Worm (Caenorhabditis elegans) whole organism, young adult: ENCODE data around the gene ceeh-1.

ENCODE experiments used
- B0035.1 ChIP-seq: sonication (generic microtip); optimal IDR thresholded peaks from 2 replicates; lab custom pipeline; 2016; ENCODE audit warnings: missing genetic modification characterization, mild to moderate bottlenecking, missing compliant biosample characterization, missing genotype, missing genetic modification reagents
- D2030.7 ChIP-seq: fragments of 200-800 bp; sonication (Bioruptor generic); IDR thresholded peaks from 2 replicates; pipeline ENCODE4 v1.3.6; 2022; ENCODE audit warnings: missing genetic modification reagents, missing genetic modification characterization, missing compliant biosample characterization
- F23B12.7 ChIP-seq: sonication (generic microtip); optimal IDR thresholded peaks from 2 replicates; lab custom pipeline; 2017; ENCODE audit warnings: missing genetic modification characterization, mild to moderate bottlenecking, missing compliant biosample characterization, antibody characterized with exemption, moderate library complexity; ENCODE audit not compliant: insufficient read depth
- F33H1.4 ChIP-seq: fragments of 200-800 bp; sonication (Bioruptor generic); IDR thresholded peaks from 2 replicates; pipeline ENCODE4 v1.3.6; 2022; ENCODE audit warnings: missing genetic modification reagents, missing genetic modification characterization, missing compliant biosample characterization
- F49E8.2 ChIP-seq: sonication (generic microtip); optimal IDR thresholded peaks from 3 replicates; lab custom pipeline; 2017; ENCODE audit warnings: missing genetic modification characterization, mild to moderate bottlenecking, missing compliant biosample characterization, antibody characterized with exemption, moderate library complexity; ENCODE audit not compliant: insufficient read depth
- T26A5.8 ChIP-seq: sonication (generic microtip); optimal IDR thresholded peaks from 2 replicates; lab custom pipeline; 2016; ENCODE audit warnings: missing genetic modification characterization, missing compliant biosample characterization
- Y53G8AR.9 ChIP-seq: fragments of 200-800 bp; sonication (Bioruptor generic); conservative IDR thresholded peaks from 2 replicates; pipeline ENCODE4 v1.3.6; 2022; ENCODE audit warnings: missing genetic modification reagents, missing genetic modification characterization, missing compliant biosample characterization
- Y67H2A.10 ChIP-seq: fragments of 200-800 bp; sonication (Bioruptor generic); conservative IDR thresholded peaks from 2 replicates; pipeline ENCODE4 v1.3.6; 2022; ENCODE audit warnings: missing genetic modification reagents, missing genetic modification characterization, missing compliant biosample characterization
- ZK185.1 ChIP-seq: sonication (generic microtip); optimal IDR thresholded peaks from 2 replicates; lab custom pipeline; 2016; ENCODE audit warnings: mild to moderate bottlenecking, missing genetic modification characterization, missing compliant biosample characterization; ENCODE audit not compliant: poor library complexity, severe bottlenecking
- akir-1 ChIP-seq: fragments of 200-800 bp; sonication (Bioruptor generic); optimal IDR thresholded peaks from 2 replicates; lab custom pipeline; 2018; ENCODE audit warnings: mild to moderate bottlenecking, missing genetic modification characterization, moderate library complexity, missing compliant biosample characterization
- attf-5 ChIP-seq: fragments of 200-800 bp; sonication (Bioruptor generic); optimal IDR thresholded peaks from 2 replicates; lab custom pipeline; 2018; ENCODE audit warnings: mild to moderate bottlenecking, missing genetic modification characterization, missing compliant biosample characterization
- ccch-3 ChIP-seq: fragments of 200-800 bp; sonication (Bioruptor generic); optimal IDR thresholded peaks from 2 replicates; lab custom pipeline; 2018; ENCODE audit warnings: mild to moderate bottlenecking, missing genetic modification characterization, missing compliant biosample characterization
- cebp-1 ChIP-seq, 2 experiments: fragments of 200-800 bp in 1 of 2; sonication (Bioruptor generic) in 1 of 2; sonication (generic microtip) in 1 of 2; IDR thresholded peaks in 1 of 2; optimal IDR thresholded peaks in 1 of 2; 2 replicates each; pipeline versions ENCODE4 v1.3.6 to Lab custom; 2017 to 2022; ENCODE audit warnings: missing compliant biosample characterization in 2 of 2, missing genetic modification characterization in 2 of 2, mild to moderate bottlenecking in 1 of 2, missing genetic modification reagents in 1 of 2, moderate library complexity in 1 of 2
- ceh-100 ChIP-seq: fragments of 200-800 bp; sonication (Bioruptor generic); IDR thresholded peaks from 2 replicates; pipeline ENCODE4 v1.3.6; 2022; ENCODE audit warnings: missing genetic modification reagents, missing genetic modification characterization, missing compliant biosample characterization
- ceh-27 ChIP-seq: fragments of 200-800 bp; sonication (Bioruptor generic); optimal IDR thresholded peaks from 2 replicates; lab custom pipeline; 2018; ENCODE audit warnings: mild to moderate bottlenecking, missing genetic modification characterization, moderate library complexity, missing compliant biosample characterization
- ceh-40 ChIP-seq: fragments of 200-800 bp; sonication (Bioruptor generic); IDR thresholded peaks from 2 replicates; pipeline ENCODE4 v1.3.6; 2022; ENCODE audit warnings: missing genetic modification characterization, missing compliant biosample characterization
- dpl-1 ChIP-seq: fragments of 150-350 bp; optimal IDR thresholded peaks from 2 replicates; lab custom pipeline; 2014; ENCODE audit warnings: missing biosample characterization, missing genetic modification reagents, missing genetic modification characterization
- egl-44 ChIP-seq: fragments of 200-800 bp; sonication (Bioruptor generic); IDR thresholded peaks from 2 replicates; pipeline ENCODE4 v1.3.6; 2022; ENCODE audit warnings: missing genetic modification reagents, missing genetic modification characterization, missing compliant biosample characterization
- egrh-3 ChIP-seq: fragments of 200-800 bp; sonication (Bioruptor generic); IDR thresholded peaks from 2 replicates; pipeline ENCODE4 v1.3.6; 2022; ENCODE audit warnings: missing genetic modification reagents, missing genetic modification characterization, missing compliant biosample characterization
- ekl-4 ChIP-seq: fragments of 200-800 bp; sonication (Bioruptor generic); IDR thresholded peaks from 2 replicates; pipeline ENCODE4 v1.3.6; 2022; ENCODE audit warnings: missing genetic modification reagents, missing genetic modification characterization, missing compliant biosample characterization
- fkh-3 ChIP-seq: sonication (generic microtip); optimal IDR thresholded peaks from 2 replicates; lab custom pipeline; 2016; ENCODE audit warnings: mild to moderate bottlenecking, missing genetic modification characterization, missing compliant biosample characterization
- gei-17 ChIP-seq: fragments of 200-800 bp; sonication (Bioruptor generic); optimal IDR thresholded peaks from 2 replicates; lab custom pipeline; 2018; ENCODE audit warnings: mild to moderate bottlenecking, missing genetic modification characterization, missing compliant biosample characterization
- him-1 ChIP-seq: sonication (generic microtip); optimal IDR thresholded peaks from 2 replicates; lab custom pipeline; 2016; ENCODE audit warnings: missing genotype, missing genetic modification reagents, missing genetic modification characterization, missing compliant biosample characterization
- hlh-12 ChIP-seq: sonication (generic microtip); optimal IDR thresholded peaks from 2 replicates; lab custom pipeline; 2016; ENCODE audit warnings: missing genetic modification characterization, missing compliant biosample characterization
- hrde-1 ChIP-seq: sonication (generic microtip); optimal IDR thresholded peaks from 2 replicates; lab custom pipeline; 2016; ENCODE audit warnings: missing genetic modification characterization, mild to moderate bottlenecking, missing compliant biosample characterization, moderate library complexity, missing genotype, missing genetic modification reagents, borderline replicate concordance
- let-607 ChIP-seq, 2 experiments: fragments of 200-800 bp in 1 of 2; sonication (Bioruptor generic) in 1 of 2; sonication (generic microtip) in 1 of 2; optimal IDR thresholded peaks; 2 replicates each; lab custom pipeline; 2016 to 2018; ENCODE audit warnings: mild to moderate bottlenecking in 2 of 2, missing compliant biosample characterization in 2 of 2, missing genetic modification characterization in 2 of 2, moderate library complexity in 2 of 2, missing genotype in 1 of 2
- lin-40 ChIP-seq: sonication (generic microtip); optimal IDR thresholded peaks from 2 replicates; lab custom pipeline; 2016; ENCODE audit warnings: missing genetic modification characterization, mild to moderate bottlenecking, missing compliant biosample characterization, missing genotype, missing genetic modification reagents
- lsy-27 ChIP-seq: sonication (generic microtip); optimal IDR thresholded peaks from 2 replicates; lab custom pipeline; 2017; ENCODE audit warnings: missing genetic modification characterization, mild to moderate bottlenecking, missing compliant biosample characterization, antibody characterized with exemption, missing genotype, borderline replicate concordance; ENCODE audit not compliant: insufficient read depth
- madf-10 ChIP-seq: sonication (generic microtip); optimal IDR thresholded peaks from 2 replicates; lab custom pipeline; 2016; ENCODE audit warnings: mild to moderate bottlenecking, missing genetic modification characterization, missing compliant biosample characterization
- madf-3 ChIP-seq: fragments of 200-800 bp; sonication (Bioruptor generic); IDR thresholded peaks from 2 replicates; pipeline ENCODE4 v1.3.6; 2022; ENCODE audit warnings: missing genetic modification reagents, missing genetic modification characterization, missing compliant biosample characterization
- madf-6 ChIP-seq: fragments of 200-800 bp; sonication (Bioruptor generic); IDR thresholded peaks from 2 replicates; pipeline ENCODE4 v1.3.6; 2022; ENCODE audit warnings: missing genetic modification reagents, missing genetic modification characterization, missing compliant biosample characterization
- mcd-1 ChIP-seq: fragments of 200-800 bp; sonication (Bioruptor generic); IDR thresholded peaks from 2 replicates; pipeline ENCODE4 v1.3.6; 2022; ENCODE audit warnings: missing genetic modification reagents, missing genetic modification characterization, missing compliant biosample characterization
- nfya-1 ChIP-seq: sonication (generic microtip); optimal IDR thresholded peaks from 2 replicates; lab custom pipeline; 2017; ENCODE audit warnings: antibody characterized with exemption, missing compliant biosample characterization, missing genetic modification characterization, borderline replicate concordance; ENCODE audit not compliant: insufficient read depth
- nhr-80 ChIP-seq: sonication (generic microtip); optimal IDR thresholded peaks from 2 replicates; lab custom pipeline; 2016; ENCODE audit warnings: missing genetic modification characterization, missing compliant biosample characterization
- pbrm-1 ChIP-seq: fragments of 200-800 bp; sonication (Bioruptor generic); IDR thresholded peaks from 2 replicates; pipeline ENCODE4 v1.3.6; 2022; ENCODE audit warnings: missing genetic modification reagents, missing genetic modification characterization, missing compliant biosample characterization
- pha-4 ChIP-seq: fragments of 150-350 bp; sonication (generic microtip); optimal IDR thresholded peaks from 2 replicates; lab custom pipeline; 2014; ENCODE audit warnings: missing biosample characterization, missing genetic modification reagents, missing genetic modification characterization
- rcor-1 ChIP-seq: fragments of 200-800 bp; sonication (Bioruptor generic); IDR thresholded peaks from 2 replicates; pipeline ENCODE4 v1.3.6; 2022; ENCODE audit warnings: missing genetic modification reagents, missing genetic modification characterization, missing compliant biosample characterization
- repo-1 ChIP-seq: sonication (generic microtip); optimal IDR thresholded peaks from 2 replicates; lab custom pipeline; 2017; ENCODE audit warnings: mild to moderate bottlenecking, missing genetic modification characterization, missing compliant biosample characterization
- sdz-38 ChIP-seq: sonication (generic microtip); optimal IDR thresholded peaks from 2 replicates; lab custom pipeline; 2016; ENCODE audit warnings: missing genotype, missing genetic modification characterization, missing compliant biosample characterization
- snpc-3.4 ChIP-seq: sonication (generic microtip); optimal IDR thresholded peaks from 2 replicates; lab custom pipeline; 2017; ENCODE audit warnings: missing genetic modification characterization, mild to moderate bottlenecking, missing compliant biosample characterization, antibody characterized with exemption, moderate library complexity, missing genotype, missing genetic modification reagents
- unc-130 ChIP-seq: sonication (generic microtip); optimal IDR thresholded peaks from 2 replicates; lab custom pipeline; 2016; ENCODE audit warnings: missing genetic modification reagents, missing genetic modification characterization, missing compliant biosample characterization
- xnd-1 ChIP-seq: sonication (generic microtip); optimal IDR thresholded peaks from 2 replicates; lab custom pipeline; 2016; ENCODE audit warnings: missing genotype, missing genetic modification reagents, missing genetic modification characterization, missing compliant biosample characterization
- zfh-2 ChIP-seq: fragments of 200-800 bp; sonication (Bioruptor generic); conservative IDR thresholded peaks from 2 replicates; pipeline ENCODE4 v1.3.6; 2022; ENCODE audit warnings: missing genetic modification reagents, missing genetic modification characterization, missing compliant biosample characterization
- zim-3 ChIP-seq: sonication (generic microtip); optimal IDR thresholded peaks from 2 replicates; lab custom pipeline; 2017; ENCODE audit warnings: mild to moderate bottlenecking, missing genetic modification characterization, moderate library complexity, missing compliant biosample characterization
- ztf-18 ChIP-seq: sonication (generic microtip); optimal IDR thresholded peaks from 2 replicates; lab custom pipeline; 2016; ENCODE audit warnings: missing genotype, mild to moderate bottlenecking, missing genetic modification characterization, missing compliant biosample characterization

The ceeh-1 gene

DNA sequence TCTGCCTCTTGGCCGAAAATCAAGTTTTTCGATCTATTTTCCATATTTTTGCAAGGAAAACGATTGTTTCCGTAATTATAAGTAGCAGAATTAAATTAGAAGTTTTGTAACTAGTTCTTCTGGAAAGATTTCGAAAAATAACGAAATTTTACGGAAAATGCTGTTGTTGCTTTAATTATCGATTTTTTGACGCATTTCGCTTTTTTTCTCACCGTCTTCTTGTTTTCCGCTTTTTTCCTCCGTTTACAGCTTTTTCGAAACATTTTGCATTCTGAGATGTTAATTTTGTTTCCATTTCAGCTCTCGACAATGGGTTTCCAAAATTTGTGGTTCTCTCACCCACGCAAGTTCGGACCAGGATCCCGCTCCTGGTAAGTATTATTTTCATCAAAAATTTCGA, 38.1 kb downstream of the ceeh-1 start, which contains the start of gene rps-29:
TSS of gene rps-29 (plus strand) at position 301 of the 400 bp plus-strand sequence.
- TF ChIP-seq T26A5.8 (tag; lab: Kevin White, UChicago), result no peak
- TF ChIP-seq akir-1, result no peak
- no peak for TF ChIP-seq cebp-1 (GFP tag; IDR thresholded peaks at IDR 0.05; lab: Robert Waterston, UW)
- no peak for TF ChIP-seq cebp-1 (tag; optimal IDR thresholded peaks at IDR 0.05; lab: Kevin White, UChicago)
- TF ChIP-seq repo-1 (tag; lab: Kevin White, UChicago), result no peak
- no peak for TF ChIP-seq attf-5 (GFP tag; lab: Kevin White, UChicago)
- TF ChIP-seq nhr-80 (tag; lab: Kevin White, UChicago), result no peak
- TF ChIP-seq him-1 (tag; lab: Kevin White, UChicago), result no peak
- TF ChIP-seq Y53G8AR.9 (GFP tag; lab: Robert Waterston, UW), result no peak
- TF ChIP-seq pha-4 (tag; lab: Kevin White, UChicago), result no peak
- no peak for TF ChIP-seq madf-10 (tag; lab: Kevin White, UChicago)
- TF ChIP-seq nfya-1, result no peak
- no peak for TF ChIP-seq zfh-2 (GFP tag; lab: Robert Waterston, UW)
- no peak for TF ChIP-seq lsy-27 (tag; lab: Kevin White, UChicago)
- no peak for TF ChIP-seq unc-130
- TF ChIP-seq dpl-1 (GFP tag; lab: Kevin White, UChicago), result no peak
- TF ChIP-seq ekl-4 (GFP tag; lab: Robert Waterston, UW), result no peak
- TF ChIP-seq gei-17 (GFP tag; lab: Kevin White, UChicago), result no peak

DNA sequence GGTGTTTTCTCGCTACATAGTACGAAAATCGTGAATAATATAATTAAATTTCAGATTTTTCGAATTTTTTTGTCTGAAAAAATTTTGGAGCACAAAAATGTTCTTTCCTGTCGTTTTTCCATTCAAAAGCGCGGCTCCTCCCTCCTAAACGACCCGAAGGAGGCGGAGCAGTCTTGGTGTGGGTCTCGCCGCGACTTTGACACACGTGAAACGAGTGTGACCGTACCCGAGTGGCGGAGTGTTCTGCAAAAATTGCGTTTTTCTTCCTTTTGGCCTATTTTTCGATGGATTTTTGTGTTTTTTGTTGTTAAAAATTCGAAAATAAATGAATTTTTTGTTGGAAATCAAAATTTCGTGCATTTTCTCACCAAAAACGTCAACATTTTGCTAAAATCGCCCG, 38.5 kb downstream of the ceeh-1 start, which contains the start of gene snt-2:
TSS of gene snt-2 (minus strand) at position 139 of the 400 bp plus-strand sequence.
- TF ChIP-seq ztf-18 (tag; lab: Kevin White, UChicago) (peak; percentile 36), dpl-1 (GFP tag; lab: Kevin White, UChicago) (peak; percentile 20), fkh-3 (no peak), mcd-1 (GFP tag; lab: Robert Waterston, UW) (peak; percentile 80), snpc-3.4 (tag; lab: Kevin White, UChicago) (peak; percentile 19), hlh-12 (no peak), sdz-38 (no peak), egrh-3 (0 out of 2 replicates have a peak, but pooled peaks have one; percentile 17), ceh-100 (GFP tag; lab: Robert Waterston, UW) (peak; percentile 27; the same call in 1 of the 2 replicates), D2030.7 (GFP tag; lab: Robert Waterston, UW) (peak; percentile 53), F23B12.7 (peak; percentile 86), F49E8.2 (tag; lab: Kevin White, UChicago) (peak; percentile 52), nhr-80 (tag; lab: Kevin White, UChicago) (peak; percentile 41), ccch-3 (no peak), egl-44 (GFP tag; lab: Robert Waterston, UW) (no peak), hrde-1 (tag; lab: Kevin White, UChicago) (no peak), zim-3 (no peak), madf-3 (no peak), rcor-1 (peak; percentile 18; the same call in 1 of the 2 replicates), B0035.1 (no peak), ZK185.1 (tag; lab: Kevin White, UChicago) (peak; percentile 25), attf-5 (GFP tag; lab: Kevin White, UChicago) (peak; percentile 76), lsy-27 (tag; lab: Kevin White, UChicago) (no peak), madf-6 (peak; percentile 62), ceh-40 (GFP tag; lab: Robert Waterston, UW) (no peak), F33H1.4 (GFP tag; lab: Robert Waterston, UW) (peak; percentile 96), ceh-27 (GFP tag; lab: Kevin White, UChicago) (peak; percentile 67), Y67H2A.10 (GFP tag; lab: Robert Waterston, UW) (no peak), lin-40 (tag; lab: Kevin White, UChicago) (peak; percentile 47), pbrm-1 (GFP tag; lab: Robert Waterston, UW) (peak; percentile 73), let-607 (tag; optimal IDR thresholded peaks at IDR 0.05; lab: Kevin White, UChicago) (peak in 1 of 2 experiments; percentile 34), xnd-1 (tag; lab: Kevin White, UChicago) (peak; percentile 23)
